Worm (Caenorhabditis elegans) whole organism, late embryonic: ENCODE data around the gene cyp-43A1.

Experiments used
- C08G9.2 ChIP-seq: sonication (generic microtip); optimal IDR thresholded peaks from 2 replicates; lab custom pipeline; 2016; ENCODE audit warnings: mild to moderate bottlenecking, missing genetic modification characterization, moderate library complexity, missing compliant biosample characterization
- F13H6.1 ChIP-seq: sonication (generic microtip); optimal IDR thresholded peaks from 2 replicates; lab custom pipeline; 2016; ENCODE audit warnings: missing genetic modification characterization, missing compliant biosample characterization
- ahr-1 ChIP-seq: sonication (generic microtip); optimal IDR thresholded peaks from 2 replicates; lab custom pipeline; 2016; ENCODE audit warnings: missing genetic modification characterization, missing compliant biosample characterization
- ama-1 ChIP-seq: fragments of 150-350 bp; optimal IDR thresholded peaks from 2 replicates; lab custom pipeline; 2014
- ceh-19 ChIP-seq: fragments of 200-800 bp; sonication (Bioruptor generic); optimal IDR thresholded peaks from 2 replicates; lab custom pipeline; 2018; ENCODE audit warnings: mild to moderate bottlenecking, missing genetic modification characterization, missing compliant biosample characterization
- ceh-48 ChIP-seq: sonication (generic microtip); optimal IDR thresholded peaks from 2 replicates; lab custom pipeline; 2016; ENCODE audit warnings: missing genetic modification characterization, inconsistent platforms, missing compliant biosample characterization
- dmd-4 ChIP-seq: sonication (generic microtip); optimal IDR thresholded peaks from 2 replicates; lab custom pipeline; 2016; ENCODE audit warnings: borderline replicate concordance, missing genetic modification characterization, missing compliant biosample characterization
- dve-1 ChIP-seq: sonication (generic microtip); optimal IDR thresholded peaks from 2 replicates; lab custom pipeline; 2017; ENCODE audit warnings: antibody characterized with exemption, mild to moderate bottlenecking, missing genetic modification characterization, missing compliant biosample characterization
- ets-4 ChIP-seq: sonication (generic microtip); optimal IDR thresholded peaks from 2 replicates; lab custom pipeline; 2016; ENCODE audit warnings: missing genetic modification characterization, missing compliant biosample characterization
- nhr-11 ChIP-seq: fragments of 150-350 bp; optimal IDR thresholded peaks from 2 replicates; lab custom pipeline; 2014; ENCODE audit warnings: missing biosample characterization, missing genetic modification characterization
- pqm-1 ChIP-seq: sonication (generic microtip); optimal IDR thresholded peaks from 2 replicates; lab custom pipeline; 2016; ENCODE audit warnings: missing genetic modification characterization, missing compliant biosample characterization
- unc-55 ChIP-seq: sonication (generic microtip); optimal IDR thresholded peaks from 2 replicates; lab custom pipeline; 2017; ENCODE audit warnings: missing biosample characterization, missing genetic modification reagents, missing genetic modification characterization
- unc-86 ChIP-seq: sonication (generic microtip); optimal IDR thresholded peaks from 2 replicates; lab custom pipeline; 2016; ENCODE audit warnings: missing genetic modification characterization, missing compliant biosample characterization

ce11 chrX:5696197-5696596 lies 18.1 kb upstream of the cyp-43A1 start:
- TF ChIP-seq nhr-11 (tag; lab: Kevin White, UChicago) (no peak), dmd-4 (no peak), ahr-1 (tag; lab: Kevin White, UChicago) (no peak), unc-55 (no peak), ets-4 (tag; lab: Kevin White, UChicago) (no peak), ama-1 (lab: Kevin White, UChicago) (no peak), dve-1 (no peak), ceh-19 (GFP tag; lab: Kevin White, UChicago) (no peak), F13H6.1 (tag; lab: Kevin White, UChicago) (no peak), ceh-48 (no peak), pqm-1 (tag; lab: Kevin White, UChicago) (no peak), C08G9.2 (tag; lab: Kevin White, UChicago) (no peak), unc-86 (no peak)
